Worm (Caenorhabditis elegans): ENCODE data around the gene snrp-40.1.

snrp-40.1 gene

DNA sequence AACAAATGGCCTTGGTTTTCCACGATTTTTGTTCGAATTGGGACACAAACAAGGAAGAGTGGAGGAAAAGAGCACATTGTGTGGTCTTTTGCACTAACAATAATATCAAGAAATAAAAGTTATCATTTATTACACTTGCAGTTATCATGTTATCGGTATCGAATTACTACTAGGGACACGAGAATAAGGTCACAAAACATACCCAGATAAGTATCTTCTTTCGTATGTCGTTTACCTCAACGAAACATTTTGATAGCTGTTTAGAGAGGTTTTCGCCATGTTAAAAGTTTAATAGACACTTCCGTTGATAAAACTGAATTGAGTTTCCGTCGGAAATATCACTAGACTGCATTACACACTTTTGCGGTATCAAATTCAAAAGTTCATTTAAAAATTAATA lies 48.6 kb downstream of the snrp-40.1 start (continued):
- TF ChIP-seq isw-1 (GFP tag; IDR thresholded peaks at IDR 0.05) = no peak
- peak; percentile 91 for TF ChIP-seq elt-2 (tag; optimal IDR thresholded peaks at IDR 0.05)
- TF ChIP-seq fkh-10 (GFP tag; optimal IDR thresholded peaks at IDR 0.05) = no peak
- no peak for TF ChIP-seq C34B4.2 (tag; optimal IDR thresholded peaks at IDR 0.05)
- no peak for TF ChIP-seq ceh-8 (GFP tag; optimal IDR thresholded peaks at IDR 0.05)
- no peak for TF ChIP-seq nhr-12 (tag; optimal IDR thresholded peaks at IDR 0.05)
- no peak for TF ChIP-seq hlh-4 (tag; optimal IDR thresholded peaks at IDR 0.05)
- TF ChIP-seq elt-3 (tag; optimal IDR thresholded peaks at IDR 0.05) = peak in 4 of 6 experiments; percentile 31 to 53 (median 37)
- TF ChIP-seq irx-1 (tag; optimal IDR thresholded peaks at IDR 0.05) = no peak
- TF ChIP-seq tlp-1 (tag; optimal IDR thresholded peaks at IDR 0.05) = no peak

DNA sequence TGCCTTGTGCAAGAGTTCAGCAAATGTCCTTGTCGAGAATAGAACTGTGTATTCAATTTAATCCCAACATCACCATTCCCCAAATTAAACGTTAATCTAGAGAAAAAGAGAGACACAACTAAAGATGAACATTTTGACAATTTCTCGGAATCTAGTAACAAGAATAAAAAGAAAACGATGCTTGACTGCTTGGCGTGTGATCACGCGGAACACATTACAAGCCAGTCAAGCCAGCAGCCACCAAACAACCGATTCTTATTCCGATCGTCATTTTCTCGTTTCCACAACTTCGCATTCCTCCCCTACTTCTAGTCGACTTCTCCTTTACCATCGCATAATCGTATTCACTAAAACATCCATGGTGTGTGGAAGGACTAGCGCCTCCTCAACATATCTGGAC lies 50.2 kb downstream of the snrp-40.1 start:
- TF ChIP-seq unc-62 (GFP tag; optimal IDR thresholded peaks at IDR 0.05) (no peak), blmp-1 (tag; optimal IDR thresholded peaks at IDR 0.05) (peak; percentile 60), nhr-11 (tag; optimal IDR thresholded peaks at IDR 0.05) (no peak), pag-3 (tag; optimal IDR thresholded peaks at IDR 0.05; ENCODE audit: borderline replicate concordance, insufficient read depth) (no peak), lin-15B (tag; optimal IDR thresholded peaks at IDR 0.05) (no peak), efl-1 (optimal IDR thresholded peaks at IDR 0.05) (no peak), efl-1 (GFP tag; optimal IDR thresholded peaks at IDR 0.05 in 1 of 2) (peak in 1 of 2 experiments; percentile 55), nhr-20 (tag; optimal IDR thresholded peaks at IDR 0.05) (no peak), fkh-4 (tag; optimal IDR thresholded peaks at IDR 0.05; ENCODE audit: borderline replicate concordance) (no peak), C34B4.2 (tag; optimal IDR thresholded peaks at IDR 0.05) (no peak), nhr-84 (tag; optimal IDR thresholded peaks at IDR 0.05) (no peak), pqm-1 (tag; optimal IDR thresholded peaks at IDR 0.05) (no peak), fkh-8 (tag; optimal IDR thresholded peaks at IDR 0.05) (peak; percentile 4), tlp-1 (tag; optimal IDR thresholded peaks at IDR 0.05) (no peak), ces-1 (GFP tag; optimal IDR thresholded peaks at IDR 0.05) (no peak), skn-1 (tag; optimal IDR thresholded peaks at IDR 0.05) (no peak), nhr-71 (tag; optimal IDR thresholded peaks at IDR 0.05) (no peak), mab-9 (GFP tag; IDR thresholded peaks at IDR 0.05) (no peak), sox-4 (tag; optimal IDR thresholded peaks at IDR 0.05) (no peak), swsn-7 (tag; optimal IDR thresholded peaks at IDR 0.05) (no peak), ztf-11 (tag; optimal IDR thresholded peaks at IDR 0.05) (no peak), fkh-10 (GFP tag; optimal IDR thresholded peaks at IDR 0.05) (no peak), nhr-12 (tag; optimal IDR thresholded peaks at IDR 0.05) (no peak), grh-1 (GFP tag; IDR thresholded peaks at IDR 0.05) (no peak), elt-2 (tag; optimal IDR thresholded peaks at IDR 0.05) (no peak), jun-1 (tag; optimal IDR thresholded peaks at IDR 0.05) (no peak), hlh-4 (tag; optimal IDR thresholded peaks at IDR 0.05) (no peak), C16A3.4 (tag; optimal IDR thresholded peaks at IDR 0.05) (no peak), hlh-17 (GFP tag; optimal IDR thresholded peaks at IDR 0.05; ENCODE audit: borderline replicate concordance) (no peak), lin-14 (GFP tag; optimal IDR thresholded peaks at IDR 0.05) (peak; percentile 13), unc-130 (tag; optimal IDR thresholded peaks at IDR 0.05) (no peak)

DNA sequence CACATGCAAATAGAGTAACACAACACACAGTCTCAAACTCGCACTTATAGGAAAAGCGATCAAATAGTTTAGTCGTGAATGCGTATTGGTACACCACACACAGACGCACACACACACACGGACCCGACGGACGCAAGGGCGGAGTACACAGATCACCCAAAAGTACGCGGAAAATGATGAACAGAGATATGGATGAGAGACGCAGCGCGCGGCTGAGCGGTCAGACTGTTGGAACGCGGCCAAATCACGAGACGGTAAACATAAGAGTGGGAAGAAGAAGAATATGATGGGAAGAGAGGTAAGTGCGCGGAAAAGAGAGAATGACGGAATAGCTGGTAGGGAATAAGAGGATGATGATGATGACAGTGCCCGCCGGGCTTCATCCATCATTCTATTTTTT lies 51.5 kb downstream of the snrp-40.1 start:
- TF ChIP-seq ztf-4 (tag; optimal IDR thresholded peaks at IDR 0.05) (peak; percentile 11), xbp-1 (tag; optimal IDR thresholded peaks at IDR 0.05) (no peak), sox-4 (tag; optimal IDR thresholded peaks at IDR 0.05) (no peak), pax-3 (tag; optimal IDR thresholded peaks at IDR 0.05) (no peak), nhr-71 (tag; optimal IDR thresholded peaks at IDR 0.05) (peak; percentile 48), lsy-2 (tag; optimal IDR thresholded peaks at IDR 0.05) (no peak), zip-4 (GFP tag; optimal IDR thresholded peaks at IDR 0.05) (no peak), mab-9 (GFP tag; IDR thresholded peaks at IDR 0.05) (no peak), nhr-85 (tag) (peak; percentile 61), hlh-4 (tag; optimal IDR thresholded peaks at IDR 0.05) (no peak), nhr-20 (tag; optimal IDR thresholded peaks at IDR 0.05) (peak; percentile 21), elt-2 (tag; optimal IDR thresholded peaks at IDR 0.05) (no peak), blmp-1 (tag; optimal IDR thresholded peaks at IDR 0.05) (peak; percentile 78), nhr-47 (tag; optimal IDR thresholded peaks at IDR 0.05) (peak; percentile 19), mef-2 (tag; optimal IDR thresholded peaks at IDR 0.05) (no peak), C34B4.2 (tag; optimal IDR thresholded peaks at IDR 0.05) (no peak), unc-86 (tag; optimal IDR thresholded peaks at IDR 0.05) (no peak), efl-3 (GFP tag; optimal IDR thresholded peaks at IDR 0.05) (no peak), sup-37 (GFP tag; optimal IDR thresholded peaks at IDR 0.05) (no peak), lin-14 (GFP tag; optimal IDR thresholded peaks at IDR 0.05) (peak; percentile 41), efl-1 (optimal IDR thresholded peaks at IDR 0.05) (no peak), efl-1 (GFP tag; optimal IDR thresholded peaks at IDR 0.05 in 1 of 2) (no peak), snu-23 (GFP tag; optimal IDR thresholded peaks at IDR 0.05) (peak; percentile 3), ceh-8 (GFP tag; optimal IDR thresholded peaks at IDR 0.05) (no peak), sptf-1 (tag; optimal IDR thresholded peaks at IDR 0.05) (no peak), fkh-8 (tag; optimal IDR thresholded peaks at IDR 0.05) (no peak), vab-15 (tag; optimal IDR thresholded peaks at IDR 0.05) (no peak), C16A3.4 (tag; optimal IDR thresholded peaks at IDR 0.05) (no peak)

Measured in whole organism, L1 larva.